Fruit fly (Drosophila melanogaster): ENCODE data around the gene Rac1.

Rac1 gene

dm6 chr3L:1334571-1335427 lies 32.3 kb upstream of the Rac1 start, which contains the start of the genes Hmbs and CG2211 (continued):
- peak; percentile 78 for TF ChIP-seq CG12104 (GFP tag; optimal IDR thresholded peaks at IDR 0.05)
- peak; percentile 81 for TF ChIP-seq CG30020 (tag; optimal IDR thresholded peaks at IDR 0.05)
- peak; percentile 75 for TF ChIP-seq seq (GFP tag; IDR thresholded peaks at IDR 0.05)
- peak; percentile 80 for TF ChIP-seq Lhr (GFP tag; optimal IDR thresholded peaks at IDR 0.05)
- peak; percentile 34 for TF ChIP-seq pfk (GFP tag; optimal IDR thresholded peaks at IDR 0.05)
- TF ChIP-seq luna (GFP tag; optimal IDR thresholded peaks at IDR 0.05), result peak; percentile 12
- no peak for TF ChIP-seq bigmax (GFP tag; optimal IDR thresholded peaks at IDR 0.05)
- TF ChIP-seq CG1792 (GFP tag; optimal IDR thresholded peaks at IDR 0.05), result peak; percentile 75
- peak; percentile 67 for TF ChIP-seq hkb (optimal IDR thresholded peaks at IDR 0.05)
- TF ChIP-seq hkb (GFP tag; IDR thresholded peaks at IDR 0.05), result peak; percentile 89
- peak; percentile 29; the same call in 1 of the 2 replicates for TF ChIP-seq Adf1 (GFP tag; IDR thresholded peaks at IDR 0.05)
- TF ChIP-seq salm (tag; optimal IDR thresholded peaks at IDR 0.05), result peak; percentile 34
- TF ChIP-seq CG17328 (GFP tag; IDR thresholded peaks at IDR 0.05), result peak; percentile 89
- TF ChIP-seq pan (optimal IDR thresholded peaks at IDR 0.05), result no peak
- TF ChIP-seq pan (GFP tag; optimal IDR thresholded peaks at IDR 0.05 in 1 of 2, IDR thresholded peaks at IDR 0.05 in 1 of 2), result peak in 1 of 2 experiments; percentile 89
- peak; percentile 52 for TF ChIP-seq CG12071 (GFP tag; optimal IDR thresholded peaks at IDR 0.05)
- TF ChIP-seq chinmo (GFP tag; IDR thresholded peaks at IDR 0.05; ENCODE audit: partially characterized antibody), result 0 out of 4 replicates have a peak, but pooled peaks have one; percentile 39
- peak; percentile 75 for TF ChIP-seq CG1024 (GFP tag; IDR thresholded peaks at IDR 0.05)
- no peak for TF ChIP-seq ac (GFP tag; optimal IDR thresholded peaks at IDR 0.05)
- no peak for TF ChIP-seq vnd (GFP tag; IDR thresholded peaks at IDR 0.05; ENCODE audit: partially characterized antibody)
- peak; percentile 60 for TF ChIP-seq CG42726 (GFP tag; IDR thresholded peaks at IDR 0.05; ENCODE audit: partially characterized antibody)
- peak; percentile 85 for TF ChIP-seq CG15601 (tag; optimal IDR thresholded peaks at IDR 0.05)
- TF ChIP-seq Hr78 (GFP tag; optimal IDR thresholded peaks at IDR 0.05), result peak in 1 of 2 experiments; percentile 90
- TF ChIP-seq B-H2 (GFP tag; optimal IDR thresholded peaks at IDR 0.05), result peak; percentile 90
- TF ChIP-seq CG11696 (GFP tag; IDR thresholded peaks at IDR 0.05), result peak; percentile 73
- TF ChIP-seq Dp (GFP tag; optimal IDR thresholded peaks at IDR 0.05), result peak; percentile 62
- no peak for TF ChIP-seq CG14965 (GFP tag; optimal IDR thresholded peaks at IDR 0.05; ENCODE audit: borderline replicate concordance)
- peak; percentile 80 for TF ChIP-seq CG1233 (GFP tag; optimal IDR thresholded peaks at IDR 0.05)
- peak; percentile 26 for TF ChIP-seq CG6654 (GFP tag; optimal IDR thresholded peaks at IDR 0.05)
- TF ChIP-seq CHES-1-like (GFP tag; optimal IDR thresholded peaks at IDR 0.05), result peak; percentile 86
- TF ChIP-seq NK7.1 (GFP tag; optimal IDR thresholded peaks at IDR 0.05), result peak; percentile 58
- peak; percentile 89 for TF ChIP-seq CG17186 (GFP tag; optimal IDR thresholded peaks at IDR 0.05)
- peak; percentile 73 for TF ChIP-seq CG32772 (GFP tag; IDR thresholded peaks at IDR 0.05)
- TF ChIP-seq gfzf (GFP tag; optimal IDR thresholded peaks at IDR 0.05), result peak; percentile 94
- peak; percentile 76 for TF ChIP-seq CG12769 (tag; optimal IDR thresholded peaks at IDR 0.05)
- peak; percentile 86 for TF ChIP-seq CG15269 (tag; optimal IDR thresholded peaks at IDR 0.05)
- TF ChIP-seq zfh1 (GFP tag; IDR thresholded peaks at IDR 0.05), result peak; percentile 90
- peak; percentile 96 for TF ChIP-seq CG7928 (GFP tag; optimal IDR thresholded peaks at IDR 0.05)
- no peak for TF ChIP-seq ham (GFP tag; IDR thresholded peaks at IDR 0.05)
- TF ChIP-seq tio (GFP tag; optimal IDR thresholded peaks at IDR 0.05), result no peak
- no peak for TF ChIP-seq zen2 (GFP tag; IDR thresholded peaks at IDR 0.05; ENCODE audit: partially characterized antibody)
- TF ChIP-seq shn (GFP tag; optimal IDR thresholded peaks at IDR 0.05), result peak; percentile 87
- peak; percentile 67 for TF ChIP-seq Dref (GFP tag; IDR thresholded peaks at IDR 0.05)
- peak; percentile 79 for TF ChIP-seq Drgx (GFP tag; IDR thresholded peaks at IDR 0.05)
- TF ChIP-seq CG15514 (GFP tag; optimal IDR thresholded peaks at IDR 0.05), result peak; percentile 94
- peak; percentile 84 for TF ChIP-seq HLH3B (GFP tag; IDR thresholded peaks at IDR 0.05)
- TF ChIP-seq sna (GFP tag; IDR thresholded peaks at IDR 0.05; ENCODE audit: partially characterized antibody), result no peak
- peak; percentile 85 for TF ChIP-seq vfl (GFP tag; optimal IDR thresholded peaks at IDR 0.05)

Measured in whole organism, embryonic.